Worm (Caenorhabditis elegans): Measurements from ENCODE around the gene clec-36.

- no peak for TF ChIP-seq F10E7.11 (tag; optimal IDR thresholded peaks at IDR 0.05)
- no peak for TF ChIP-seq dox-1 (GFP tag; IDR thresholded peaks at IDR 0.05)
- no peak for TF ChIP-seq ztf-22 (GFP tag; optimal IDR thresholded peaks at IDR 0.05)
- TF ChIP-seq unc-62 (GFP tag; optimal IDR thresholded peaks at IDR 0.05) = no peak
- TF ChIP-seq sptf-2 (GFP tag; optimal IDR thresholded peaks at IDR 0.05) = no peak
- no peak for TF ChIP-seq him-1 (tag; optimal IDR thresholded peaks at IDR 0.05)
Observed at ce11 chrV:16861719-16862118, 13.3 kb upstream of the clec-36 start, which contains the start of the genes clec-32 and clec-24.

Measured in whole organism, young adult.